Worm (Caenorhabditis elegans): Measurements from ENCODE around the gene wdr-5.1.

DNA sequence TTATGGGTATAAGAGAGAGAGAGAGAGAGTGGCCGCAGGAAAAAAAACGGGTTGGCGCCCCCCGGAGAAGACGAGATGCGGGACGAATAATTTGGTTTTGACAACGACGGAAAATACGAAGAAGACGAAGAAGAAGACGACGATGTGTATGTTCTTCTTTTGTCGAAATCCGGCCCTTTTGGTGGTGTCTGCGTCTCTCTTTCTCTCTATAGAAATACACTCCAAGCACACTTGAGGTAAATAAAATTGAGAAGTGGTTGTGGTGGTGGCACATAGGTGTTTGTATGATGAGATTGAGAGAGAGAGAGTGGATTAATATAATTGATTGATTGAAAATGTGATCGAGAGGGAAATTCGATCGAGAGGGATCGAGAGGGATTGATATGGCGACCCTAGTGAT lies 32.2 kb upstream of the wdr-5.1 start:
- TF ChIP-seq T22C8.4 (GFP tag; IDR thresholded peaks at IDR 0.05): no peak
- no peak for TF ChIP-seq ztf-29 (GFP tag; IDR thresholded peaks at IDR 0.05)
- TF ChIP-seq ztf-23 (GFP tag; IDR thresholded peaks at IDR 0.05): no peak
- TF ChIP-seq tab-1 (GFP tag; IDR thresholded peaks at IDR 0.05): no peak

Measured in whole organism, midembryonic.